Fruit fly (Drosophila melanogaster) whole organism, embryonic: ENCODE results near the gene CG13126.

Experiments used
- Ada2b ChIP-seq: fragments of 200-800 bp; sonication (Bioruptor generic); IDR thresholded peaks from 2 replicates; pipeline ENCODE4 v1.3.6; 2022; ENCODE audit warnings: missing biosample characterization, missing genetic modification characterization
- CG10321 ChIP-seq: fragments of 200-800 bp; sonication (Bioruptor generic); IDR thresholded peaks from 2 replicates; pipeline ENCODE4 v1.3.6; 2022; ENCODE audit warnings: missing biosample characterization, missing genetic modification characterization
- CG10979 ChIP-seq: fragments of 200-800 bp; sonication (Bioruptor generic); optimal IDR thresholded peaks from 2 replicates; lab custom pipeline; 2018; ENCODE audit warnings: missing biosample characterization, mild to moderate bottlenecking, missing genetic modification characterization, moderate library complexity
- CG11723 ChIP-seq: fragments of 200-800 bp; sonication (Bioruptor generic); optimal IDR thresholded peaks from 2 replicates; lab custom pipeline; 2017; ENCODE audit warnings: missing biosample characterization, mild to moderate bottlenecking, missing genetic modification characterization
- CG12236 ChIP-seq: fragments of 200-800 bp; sonication (Bioruptor generic); optimal IDR thresholded peaks from 2 replicates; lab custom pipeline; 2016; ENCODE audit warnings: missing biosample characterization, missing genetic modification characterization
- CG13287 ChIP-seq: fragments of 200-800 bp; sonication (Bioruptor generic); IDR thresholded peaks from 2 replicates; pipeline ENCODE4 v1.3.6; 2022; ENCODE audit warnings: missing biosample characterization, missing genetic modification characterization; ENCODE audit not compliant: partially characterized antibody
- CG14014 ChIP-seq: fragments of 200-800 bp; sonication (Bioruptor generic); IDR thresholded peaks from 2 replicates; pipeline ENCODE4 v1.3.6; 2022; ENCODE audit warnings: missing biosample characterization, missing genetic modification characterization
- CG14710 ChIP-seq: fragments of 200-800 bp; sonication (Bioruptor generic); optimal IDR thresholded peaks from 3 replicates; lab custom pipeline; 2019; ENCODE audit warnings: missing biosample characterization, mild to moderate bottlenecking, missing genetic modification characterization, moderate library complexity
- CG15601 ChIP-seq: fragments of 200-800 bp; sonication (Bioruptor generic); optimal IDR thresholded peaks from 3 replicates; lab custom pipeline; 2019; ENCODE audit warnings: missing biosample characterization, mild to moderate bottlenecking, missing genetic modification characterization, moderate library complexity
- CG1602 ChIP-seq: fragments of 200-800 bp; sonication (Bioruptor generic); optimal IDR thresholded peaks from 3 replicates; lab custom pipeline; 2016; ENCODE audit warnings: missing biosample characterization, missing genetic modification characterization
- CG16815 ChIP-seq: fragments of 200-800 bp; sonication (Bioruptor generic); optimal IDR thresholded peaks from 3 replicates; lab custom pipeline; 2017; ENCODE audit warnings: missing biosample characterization, mild to moderate bottlenecking, missing genetic modification characterization
- CG17328 ChIP-seq: fragments of 200-800 bp; sonication (Bioruptor generic); IDR thresholded peaks from 2 replicates; pipeline ENCODE4 v1.3.6; 2022; ENCODE audit warnings: missing biosample characterization, missing genetic modification characterization
- CG17361 ChIP-seq: fragments of 200-800 bp; sonication (Bioruptor generic); IDR thresholded peaks from 3 replicates; pipeline ENCODE4 v1.3.6; 2022; ENCODE audit warnings: missing biosample characterization, missing genetic modification characterization
- CG17385 ChIP-seq: fragments of 200-800 bp; sonication (Bioruptor generic); optimal IDR thresholded peaks from 3 replicates; lab custom pipeline; 2018; ENCODE audit warnings: missing biosample characterization, mild to moderate bottlenecking, missing genetic modification characterization
- CG1792 ChIP-seq: fragments of 200-800 bp; sonication (Bioruptor generic); optimal IDR thresholded peaks from 2 replicates; lab custom pipeline; 2016; ENCODE audit warnings: missing biosample characterization, missing genetic modification characterization
- CG18476 ChIP-seq: fragments of 200-800 bp; sonication (Bioruptor generic); optimal IDR thresholded peaks from 2 replicates; lab custom pipeline; 2016; ENCODE audit warnings: missing biosample characterization, mild to moderate bottlenecking, missing genetic modification characterization
- CG2712 ChIP-seq: fragments of 200-800 bp; optimal IDR thresholded peaks from 3 replicates; lab custom pipeline; 2019; ENCODE audit warnings: missing biosample characterization, mild to moderate bottlenecking, missing genetic modification characterization, moderate library complexity
- CG30020 ChIP-seq: fragments of 200-800 bp; optimal IDR thresholded peaks from 2 replicates; lab custom pipeline; 2019; ENCODE audit warnings: missing biosample characterization, mild to moderate bottlenecking, missing genetic modification characterization, moderate library complexity
- CG30403 ChIP-seq: fragments of 200-800 bp; sonication (Bioruptor generic); optimal IDR thresholded peaks from 3 replicates; lab custom pipeline; 2016; ENCODE audit warnings: missing biosample characterization, missing genetic modification characterization
- CG3995 ChIP-seq: fragments of 200-800 bp; sonication (Bioruptor generic); optimal IDR thresholded peaks from 3 replicates; lab custom pipeline; 2016; ENCODE audit warnings: missing biosample characterization, missing genetic modification characterization
- CG4282 ChIP-seq: fragments of 200-800 bp; sonication (Bioruptor generic); optimal IDR thresholded peaks from 2 replicates; lab custom pipeline; 2016; ENCODE audit warnings: missing biosample characterization, missing genetic modification characterization
- CG4328 ChIP-seq: fragments of 200-800 bp; sonication (Bioruptor generic); optimal IDR thresholded peaks from 3 replicates; lab custom pipeline; 2017; ENCODE audit warnings: missing biosample characterization, missing genetic modification reagents, missing genetic modification characterization
- CG6765 ChIP-seq: fragments of 200-800 bp; sonication (Bioruptor generic); optimal IDR thresholded peaks from 3 replicates; lab custom pipeline; 2017; ENCODE audit warnings: missing biosample characterization, mild to moderate bottlenecking, missing genetic modification characterization
- CG8388 ChIP-seq: fragments of 200-800 bp; sonication (Bioruptor generic); optimal IDR thresholded peaks from 2 replicates; lab custom pipeline; 2019; ENCODE audit warnings: missing biosample characterization, mild to moderate bottlenecking, missing genetic modification characterization, moderate library complexity
- CG8944 ChIP-seq: fragments of 200-800 bp; sonication (Bioruptor generic); optimal IDR thresholded peaks from 3 replicates; lab custom pipeline; 2016; ENCODE audit warnings: missing biosample characterization, missing genetic modification characterization
- D19B ChIP-seq: fragments of 200-800 bp; sonication (Bioruptor generic); optimal IDR thresholded peaks from 2 replicates; lab custom pipeline; 2017; ENCODE audit warnings: missing biosample characterization, mild to moderate bottlenecking, missing genetic modification characterization
- Doc3 ChIP-seq: fragments of 200-800 bp; sonication (Bioruptor generic); IDR thresholded peaks from 3 replicates; pipeline ENCODE4 v1.3.6; 2022; ENCODE audit warnings: missing biosample characterization, missing genetic modification characterization; ENCODE audit not compliant: partially characterized antibody
- Fer3 ChIP-seq: fragments of 200-800 bp; sonication (Bioruptor generic); optimal IDR thresholded peaks from 2 replicates; lab custom pipeline; 2018; ENCODE audit warnings: missing biosample characterization, mild to moderate bottlenecking, missing genetic modification characterization, moderate library complexity
- MESR4 ChIP-seq: fragments of 200-800 bp; sonication (Bioruptor generic); optimal IDR thresholded peaks from 2 replicates; lab custom pipeline; 2018; ENCODE audit warnings: missing biosample characterization, mild to moderate bottlenecking, missing genetic modification characterization, moderate library complexity
- Mrtf ChIP-seq: fragments of 200-800 bp; sonication (Bioruptor generic); IDR thresholded peaks from 3 replicates; pipeline ENCODE4 v1.3.6; 2022; ENCODE audit warnings: missing biosample characterization, missing genetic modification characterization
- NC2α ChIP-seq: fragments of 200-800 bp; sonication (Bioruptor generic); optimal IDR thresholded peaks from 2 replicates; lab custom pipeline; 2016; ENCODE audit warnings: missing biosample characterization, missing genetic modification characterization
- Nf-YA ChIP-seq: fragments of 200-800 bp; sonication (Bioruptor generic); IDR thresholded peaks from 2 replicates; pipeline ENCODE4 v1.3.6; 2022; ENCODE audit warnings: missing biosample characterization, missing genetic modification characterization
- Ptx1 ChIP-seq: fragments of 200-800 bp; sonication (Bioruptor generic); IDR thresholded peaks from 2 replicates; pipeline ENCODE4 v1.3.6; 2022; ENCODE audit warnings: missing biosample characterization, missing genetic modification characterization
- Sox102F ChIP-seq: fragments of 200-800 bp; sonication (Bioruptor generic); optimal IDR thresholded peaks from 2 replicates; lab custom pipeline; 2018; ENCODE audit warnings: missing biosample characterization, mild to moderate bottlenecking, missing genetic modification characterization, moderate library complexity
- Ssrp ChIP-seq: fragments of 200-800 bp; sonication (Bioruptor generic); optimal IDR thresholded peaks from 2 replicates; lab custom pipeline; 2018; ENCODE audit warnings: missing biosample characterization, mild to moderate bottlenecking, missing genetic modification characterization, moderate library complexity
- ap ChIP-seq: fragments of 200-800 bp; sonication (Bioruptor generic); IDR thresholded peaks from 2 replicates; pipeline ENCODE4 v1.3.6; 2022; ENCODE audit warnings: missing biosample characterization, missing genetic modification characterization
- en ChIP-seq: fragments of 200-800 bp; sonication (Bioruptor generic); optimal IDR thresholded peaks from 2 replicates; lab custom pipeline; 2016; ENCODE audit warnings: missing biosample characterization, missing genetic modification characterization
- ewg ChIP-seq: fragments of 200-800 bp; sonication (Bioruptor generic); optimal IDR thresholded peaks from 3 replicates; lab custom pipeline; 2017; ENCODE audit warnings: mild to moderate bottlenecking, missing biosample characterization, missing genetic modification reagents, missing genetic modification characterization
- ftz-f1 ChIP-seq: fragments of 200-800 bp; sonication (Bioruptor generic); optimal IDR thresholded peaks from 2 replicates; lab custom pipeline; 2016; ENCODE audit warnings: missing biosample characterization, missing genetic modification characterization
- gfzf ChIP-seq: fragments of 200-800 bp; sonication (Bioruptor generic); optimal IDR thresholded peaks from 2 replicates; lab custom pipeline; 2016; ENCODE audit warnings: missing biosample characterization, mild to moderate bottlenecking, missing genetic modification characterization, moderate library complexity
- ham ChIP-seq: fragments of 200-800 bp; sonication (Bioruptor generic); IDR thresholded peaks from 2 replicates; pipeline ENCODE4 v1.3.6; 2022; ENCODE audit warnings: missing biosample characterization, missing genetic modification characterization
- hkb ChIP-seq, 2 experiments: fragments of 200-800 bp in 1 of 2; fragments of >200 bp in 1 of 2; sonication (Bioruptor generic) in 1 of 2; IDR thresholded peaks in 1 of 2; optimal IDR thresholded peaks in 1 of 2; 2 replicates each; pipeline versions ENCODE4 v1.3.6 to Lab custom; 2017 to 2022; ENCODE audit warnings: missing biosample characterization in 1 of 2, missing genetic modification characterization in 1 of 2
- jing ChIP-seq: fragments of 200-800 bp; sonication (Bioruptor generic); optimal IDR thresholded peaks from 2 replicates; lab custom pipeline; 2018; ENCODE audit warnings: missing biosample characterization, mild to moderate bottlenecking, missing genetic modification characterization
- pho ChIP-seq: fragments of 200-800 bp; sonication (Bioruptor generic); optimal IDR thresholded peaks from 2 replicates; lab custom pipeline; 2016; ENCODE audit warnings: missing biosample characterization, missing genetic modification characterization
- pum ChIP-seq: fragments of 200-800 bp; sonication (Bioruptor generic); optimal IDR thresholded peaks from 2 replicates; lab custom pipeline; 2016; ENCODE audit warnings: missing biosample characterization, missing genetic modification characterization
- pzg ChIP-seq: fragments of 200-800 bp; sonication (Bioruptor generic); optimal IDR thresholded peaks from 3 replicates; lab custom pipeline; 2018; ENCODE audit warnings: missing biosample characterization, mild to moderate bottlenecking, missing genetic modification characterization, moderate library complexity
- sim ChIP-seq: fragments of 200-800 bp; sonication (Bioruptor generic); IDR thresholded peaks from 2 replicates; pipeline ENCODE4 v1.3.6; 2022; ENCODE audit warnings: missing biosample characterization, missing genetic modification characterization
- sima ChIP-seq: fragments of 200-800 bp; sonication (Bioruptor generic); optimal IDR thresholded peaks from 2 replicates; lab custom pipeline; 2016; ENCODE audit warnings: missing biosample characterization, missing genetic modification characterization
- sqz ChIP-seq: fragments of 200-800 bp; sonication (Bioruptor generic); optimal IDR thresholded peaks from 3 replicates; lab custom pipeline; 2018; ENCODE audit warnings: missing biosample characterization, mild to moderate bottlenecking, missing genetic modification characterization
- sr ChIP-seq: fragments of 200-800 bp; sonication (Bioruptor generic); IDR thresholded peaks from 3 replicates; pipeline ENCODE4 v1.3.6; 2022; ENCODE audit warnings: missing biosample characterization, missing genetic modification characterization
- zfh2 ChIP-seq: fragments of 200-800 bp; sonication (Bioruptor generic); optimal IDR thresholded peaks from 2 replicates; lab custom pipeline; 2016; ENCODE audit warnings: missing biosample characterization, missing genetic modification characterization

The CG13126 gene

dm6 chr2L:9908468-9908967 is 45.5 kb downstream of the CG13126 start, which contains the start of gene CG13124 (continued):
- TF ChIP-seq CG30020 (tag; lab: Kevin White, UChicago) (no peak), sqz (GFP tag; lab: Kevin White, UChicago) (no peak), CG30403 (GFP tag; lab: Kevin White, UChicago) (no peak), pzg (no peak), MESR4 (GFP tag; lab: Kevin White, UChicago) (peak; percentile 5), Fer3 (tag; lab: Kevin White, UChicago) (no peak), CG14710 (tag; lab: Kevin White, UChicago) (no peak), ham (GFP tag; lab: Robert Waterston, UW) (no peak), Ptx1 (GFP tag; lab: Robert Waterston, UW) (no peak), Mrtf (GFP tag; lab: Robert Waterston, UW) (no peak), ap (GFP tag; lab: Robert Waterston, UW) (0 out of 2 replicates have a peak, but pooled peaks have one; percentile 22), CG18476 (GFP tag; lab: Kevin White, UChicago) (no peak), Doc3 (no peak), CG4328 (GFP tag; lab: Kevin White, UChicago) (no peak), CG8944 (GFP tag; lab: Kevin White, UChicago) (no peak), CG17361 (GFP tag; lab: Robert Waterston, UW) (no peak), CG16815 (GFP tag; lab: Kevin White, UChicago) (no peak), sr (GFP tag; lab: Robert Waterston, UW) (no peak), CG2712 (tag; lab: Kevin White, UChicago) (no peak), D19B (GFP tag; lab: Kevin White, UChicago) (no peak), ftz-f1 (GFP tag; lab: Kevin White, UChicago) (no peak), zfh2 (GFP tag; lab: Kevin White, UChicago) (no peak), CG8388 (GFP tag; lab: Kevin White, UChicago) (no peak), jing (GFP tag; lab: Kevin White, UChicago) (no peak), CG3995 (GFP tag; lab: Kevin White, UChicago) (peak; percentile 22), hkb (optimal IDR thresholded peaks at IDR 0.05; lab: Kevin White, UChicago) (no peak), hkb (GFP tag; IDR thresholded peaks at IDR 0.05; lab: Robert Waterston, UW) (peak; percentile 24), CG15601 (tag; lab: Kevin White, UChicago) (no peak), sima (GFP tag; lab: Kevin White, UChicago) (no peak), CG10321 (GFP tag; lab: Robert Waterston, UW) (no peak), CG6765 (peak; percentile 54), Ada2b (no peak), Sox102F (GFP tag; lab: Kevin White, UChicago) (peak; percentile 4), CG17328 (GFP tag; lab: Robert Waterston, UW) (peak; percentile 38; the same call in 1 of the 2 replicates), CG14014 (GFP tag; lab: Robert Waterston, UW) (peak; percentile 24; the same call in 1 of the 2 replicates), pum (GFP tag; lab: Kevin White, UChicago) (no peak), CG11723 (GFP tag; lab: Kevin White, UChicago) (no peak), sim (GFP tag; lab: Robert Waterston, UW) (no peak), CG17385 (GFP tag; lab: Kevin White, UChicago) (peak; percentile 58), gfzf (GFP tag; lab: Kevin White, UChicago) (no peak), en (GFP tag; lab: Kevin White, UChicago) (no peak), Ssrp (tag; lab: Kevin White, UChicago) (no peak), CG1792 (GFP tag; lab: Kevin White, UChicago) (no peak), CG10979 (tag; lab: Kevin White, UChicago) (no peak), CG4282 (no peak), pho (no peak), CG13287 (GFP tag; lab: Robert Waterston, UW) (peak; percentile 44), CG1602 (GFP tag; lab: Kevin White, UChicago) (no peak), Nf-YA (GFP tag; lab: Robert Waterston, UW) (no peak), ewg (GFP tag; lab: Kevin White, UChicago) (no peak), NC2α (GFP tag; lab: Kevin White, UChicago) (no peak), CG12236 (GFP tag; lab: Kevin White, UChicago) (no peak)
